Worm (Caenorhabditis elegans): ENCODE results near the gene irg-6.

DNA sequence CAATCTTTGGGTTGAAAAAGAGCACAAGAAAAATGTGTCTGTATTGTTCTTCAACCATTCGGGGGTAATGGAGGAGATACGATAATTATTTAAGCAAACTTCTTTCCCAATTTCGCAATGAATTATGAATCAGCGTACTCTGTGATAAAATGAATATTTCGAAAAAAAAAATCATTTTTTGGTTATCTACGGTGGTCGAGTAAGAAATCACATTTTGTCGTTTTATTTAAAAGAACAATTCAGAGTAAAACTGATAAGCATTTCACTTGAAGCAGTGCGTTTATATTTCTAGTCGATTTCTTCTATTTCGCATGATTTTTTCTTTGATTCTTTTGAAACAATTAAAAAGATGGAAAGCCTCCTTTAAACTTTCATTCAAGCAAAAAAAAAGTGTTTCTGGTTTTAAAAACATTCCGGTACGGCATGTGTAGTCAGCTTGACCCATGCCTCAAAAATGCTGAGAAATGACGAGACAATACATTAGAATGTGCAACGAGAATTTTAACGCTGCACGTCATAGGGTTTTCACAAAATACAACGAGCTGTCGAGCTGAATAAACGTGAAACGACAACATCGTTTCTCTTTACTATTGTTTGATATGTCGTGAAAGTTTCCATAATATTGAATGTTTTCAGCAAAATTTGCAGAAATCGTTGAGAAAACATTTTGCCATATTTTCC is 12.2 kb downstream of the irg-6 start, which contains the start of gene K08D8.2:
- no peak for TF ChIP-seq him-1 (tag; optimal IDR thresholded peaks at IDR 0.05)
- TF ChIP-seq W03F9.2 (tag; optimal IDR thresholded peaks at IDR 0.05): no peak

All from whole organism, L4/young adult.